Fruit fly (Drosophila melanogaster) whole organism, embryonic: Measurements from ENCODE around the gene CG31344.

Source experiments
- Ada2b ChIP-seq: fragments of 200-800 bp; sonication (Bioruptor generic); IDR thresholded peaks from 2 replicates; pipeline ENCODE4 v1.3.6; 2022; ENCODE audit warnings: missing biosample characterization, missing genetic modification characterization
- Bdp1 ChIP-seq: fragments of 200-800 bp; sonication (Bioruptor generic); optimal IDR thresholded peaks from 3 replicates; lab custom pipeline; 2016; ENCODE audit warnings: missing biosample characterization, missing genetic modification characterization
- CG12391 ChIP-seq: fragments of 200-800 bp; sonication (Bioruptor generic); optimal IDR thresholded peaks from 3 replicates; lab custom pipeline; 2018; ENCODE audit warnings: missing biosample characterization, mild to moderate bottlenecking, missing genetic modification characterization, moderate library complexity
- CG15073 ChIP-seq: fragments of 200-800 bp; sonication (Bioruptor generic); optimal IDR thresholded peaks from 2 replicates; lab custom pipeline; 2016; ENCODE audit warnings: missing biosample characterization, missing genetic modification characterization
- CG15269 ChIP-seq: fragments of 200-800 bp; sonication (Bioruptor generic); optimal IDR thresholded peaks from 2 replicates; lab custom pipeline; 2018; ENCODE audit warnings: missing biosample characterization, mild to moderate bottlenecking, missing genetic modification characterization, moderate library complexity
- CG18011 ChIP-seq: fragments of 200-800 bp; sonication (Bioruptor generic); optimal IDR thresholded peaks from 2 replicates; lab custom pipeline; 2017; ENCODE audit warnings: missing biosample characterization, missing genetic modification characterization, mild to moderate bottlenecking, moderate library complexity, missing genotype
- CG18599 ChIP-seq: fragments of 200-800 bp; sonication (Bioruptor generic); optimal IDR thresholded peaks from 3 replicates; lab custom pipeline; 2017; ENCODE audit warnings: missing biosample characterization, missing genetic modification characterization, mild to moderate bottlenecking, moderate library complexity, missing genetic modification reagents
- CG18764 ChIP-seq: fragments of 200-800 bp; sonication (Bioruptor generic); optimal IDR thresholded peaks from 3 replicates; lab custom pipeline; 2016; ENCODE audit warnings: missing biosample characterization, missing genetic modification characterization
- CG3407 ChIP-seq: fragments of 200-800 bp; sonication (Bioruptor generic); optimal IDR thresholded peaks from 2 replicates; lab custom pipeline; 2018; ENCODE audit warnings: missing biosample characterization, mild to moderate bottlenecking, missing genetic modification characterization
- CG3995 ChIP-seq: fragments of 200-800 bp; sonication (Bioruptor generic); optimal IDR thresholded peaks from 3 replicates; lab custom pipeline; 2016; ENCODE audit warnings: missing biosample characterization, missing genetic modification characterization
- CG4820 ChIP-seq: fragments of 200-800 bp; sonication (Bioruptor generic); optimal IDR thresholded peaks from 3 replicates; lab custom pipeline; 2016; ENCODE audit warnings: missing biosample characterization, missing genetic modification characterization
- CG6689 ChIP-seq: fragments of 200-800 bp; sonication (Bioruptor generic); IDR thresholded peaks from 2 replicates; pipeline ENCODE4 v1.3.6; 2022; ENCODE audit warnings: missing biosample characterization, missing genetic modification characterization
- CG6765 ChIP-seq: fragments of 200-800 bp; sonication (Bioruptor generic); optimal IDR thresholded peaks from 3 replicates; lab custom pipeline; 2017; ENCODE audit warnings: missing biosample characterization, mild to moderate bottlenecking, missing genetic modification characterization
- CG7987 ChIP-seq: fragments of 200-800 bp; sonication (Bioruptor generic); optimal IDR thresholded peaks from 2 replicates; lab custom pipeline; 2018; ENCODE audit warnings: missing biosample characterization, mild to moderate bottlenecking, missing genetic modification characterization, moderate library complexity
- CG8478 ChIP-seq: fragments of >200 bp; optimal IDR thresholded peaks from 2 replicates; lab custom pipeline; 2018
- CG9215 ChIP-seq: fragments of 200-800 bp; sonication (Bioruptor generic); IDR thresholded peaks from 2 replicates; pipeline ENCODE4 v1.3.6; 2022; ENCODE audit warnings: missing biosample characterization, missing genetic modification characterization
- Chrac-16 ChIP-seq: fragments of 200-800 bp; sonication (Bioruptor generic); optimal IDR thresholded peaks from 3 replicates; lab custom pipeline; 2016; ENCODE audit warnings: missing biosample characterization, missing genetic modification characterization
- CoRest ChIP-seq: fragments of 200-800 bp; sonication (Bioruptor generic); optimal IDR thresholded peaks from 3 replicates; lab custom pipeline; 2018; ENCODE audit warnings: missing biosample characterization, mild to moderate bottlenecking, missing genetic modification characterization, moderate library complexity
- Hr3 ChIP-seq: fragments of 200-800 bp; sonication (Bioruptor generic); optimal IDR thresholded peaks from 3 replicates; lab custom pipeline; 2016; ENCODE audit warnings: missing biosample characterization, missing genetic modification characterization
- Hr39 ChIP-seq: fragments of >200 bp; optimal IDR thresholded peaks from 2 replicates; lab custom pipeline; 2017
- MTF-1 ChIP-seq: fragments of 200-800 bp; sonication (Bioruptor generic); optimal IDR thresholded peaks from 2 replicates; lab custom pipeline; 2018; ENCODE audit warnings: missing biosample characterization, mild to moderate bottlenecking, missing genetic modification characterization, borderline replicate concordance
- Meics ChIP-seq: fragments of 200-800 bp; sonication (Bioruptor generic); optimal IDR thresholded peaks from 2 replicates; lab custom pipeline; 2017; ENCODE audit warnings: missing biosample characterization, mild to moderate bottlenecking, missing genetic modification characterization
- Nf-YA ChIP-seq: fragments of 200-800 bp; sonication (Bioruptor generic); IDR thresholded peaks from 2 replicates; pipeline ENCODE4 v1.3.6; 2022; ENCODE audit warnings: missing biosample characterization, missing genetic modification characterization
- Rfx ChIP-seq: fragments of 200-800 bp; sonication (Bioruptor generic); IDR thresholded peaks from 2 replicates; pipeline ENCODE4 v1.3.6; 2022; ENCODE audit warnings: missing biosample characterization, missing genetic modification characterization
- Scr ChIP-seq: fragments of 200-800 bp; sonication (Bioruptor generic); IDR thresholded peaks from 2 replicates; pipeline ENCODE4 v1.3.6; 2022; ENCODE audit warnings: missing biosample characterization, missing genetic modification characterization; ENCODE audit not compliant: partially characterized antibody
- Stat92E ChIP-seq, 3 experiments: fragments of >200 bp in 2 of 3; fragments of 200-800 bp in 1 of 3; sonication (Bioruptor generic) in 1 of 3; optimal IDR thresholded peaks; 2 replicates each; lab custom pipeline; 2017 to 2019; ENCODE audit warnings: missing biosample characterization in 3 of 3, missing genetic modification characterization in 3 of 3, mild to moderate bottlenecking in 1 of 3, moderate library complexity in 1 of 3
- al ChIP-seq: fragments of 200-800 bp; sonication (Bioruptor generic); IDR thresholded peaks from 2 replicates; pipeline ENCODE4 v1.3.6; 2022; ENCODE audit warnings: missing biosample characterization, missing genetic modification characterization
- aop ChIP-seq: fragments of 200-800 bp; sonication (Bioruptor generic); IDR thresholded peaks from 2 replicates; pipeline ENCODE4 v1.3.6; 2022; ENCODE audit warnings: missing biosample characterization, missing genetic modification characterization
- ato ChIP-seq: fragments of 200-800 bp; sonication (Bioruptor generic); IDR thresholded peaks from 2 replicates; pipeline ENCODE4 v1.3.6; 2022; ENCODE audit warnings: missing biosample characterization, missing genetic modification characterization; ENCODE audit not compliant: partially characterized antibody
- az2 ChIP-seq: fragments of 200-800 bp; sonication (Bioruptor generic); optimal IDR thresholded peaks from 3 replicates; lab custom pipeline; 2016; ENCODE audit warnings: missing biosample characterization, missing genetic modification characterization
- bowl ChIP-seq: fragments of 200-800 bp; sonication (Bioruptor generic); IDR thresholded peaks from 2 replicates; pipeline ENCODE4 v1.3.6; 2022; ENCODE audit warnings: missing biosample characterization, missing genetic modification characterization
- bsh ChIP-seq, 2 experiments: fragments of 200-800 bp; sonication (Bioruptor generic); optimal IDR thresholded peaks; 2 replicates each; lab custom pipeline; 2017 to 2018; ENCODE audit warnings: mild to moderate bottlenecking in 2 of 2, missing biosample characterization in 2 of 2, missing genetic modification characterization in 2 of 2, moderate library complexity in 1 of 2
- corto ChIP-seq: fragments of 200-800 bp; sonication (Bioruptor generic); optimal IDR thresholded peaks from 2 replicates; lab custom pipeline; 2016; ENCODE audit warnings: missing biosample characterization, mild to moderate bottlenecking, missing genetic modification characterization, moderate library complexity
- crol ChIP-seq: fragments of 200-800 bp; sonication (Bioruptor generic); IDR thresholded peaks from 2 replicates; pipeline ENCODE4 v1.3.6; 2022; ENCODE audit warnings: missing biosample characterization, missing genetic modification characterization
- danr ChIP-seq: fragments of 200-800 bp; sonication (Bioruptor generic); IDR thresholded peaks from 2 replicates; pipeline ENCODE4 v1.3.6; 2022; ENCODE audit warnings: missing biosample characterization, missing genetic modification characterization
- ewg ChIP-seq: fragments of 200-800 bp; sonication (Bioruptor generic); optimal IDR thresholded peaks from 3 replicates; lab custom pipeline; 2017; ENCODE audit warnings: mild to moderate bottlenecking, missing biosample characterization, missing genetic modification reagents, missing genetic modification characterization
- gcm2 ChIP-seq: fragments of 200-800 bp; sonication (Bioruptor generic); optimal IDR thresholded peaks from 2 replicates; lab custom pipeline; 2016; ENCODE audit warnings: missing biosample characterization, missing genetic modification characterization
- ham ChIP-seq: fragments of 200-800 bp; sonication (Bioruptor generic); IDR thresholded peaks from 2 replicates; pipeline ENCODE4 v1.3.6; 2022; ENCODE audit warnings: missing biosample characterization, missing genetic modification characterization
- hb ChIP-seq: fragments of 200-800 bp; sonication (Bioruptor generic); IDR thresholded peaks from 3 replicates; pipeline ENCODE4 v1.3.6; 2022; ENCODE audit warnings: missing biosample characterization, missing genetic modification characterization; ENCODE audit not compliant: partially characterized antibody
- insv ChIP-seq, 2 experiments: fragments of 200-800 bp; sonication (Bioruptor generic); optimal IDR thresholded peaks; 3 replicates each; lab custom pipeline; 2016 to 2018; ENCODE audit warnings: missing biosample characterization in 2 of 2, missing genetic modification characterization in 2 of 2
- ken ChIP-seq: fragments of 200-800 bp; sonication (Bioruptor generic); IDR thresholded peaks from 3 replicates; pipeline ENCODE4 v1.3.6; 2022; ENCODE audit warnings: missing biosample characterization, missing genetic modification characterization
- luna ChIP-seq: fragments of 200-800 bp; sonication (Bioruptor generic); optimal IDR thresholded peaks from 2 replicates; lab custom pipeline; 2016; ENCODE audit warnings: missing biosample characterization, missing genetic modification characterization
- nau ChIP-seq: fragments of 200-800 bp; sonication (Bioruptor generic); optimal IDR thresholded peaks from 3 replicates; lab custom pipeline; 2017; ENCODE audit warnings: missing biosample characterization, mild to moderate bottlenecking, missing genetic modification characterization, missing genetic modification reagents
- oc ChIP-seq: fragments of 200-800 bp; sonication (Bioruptor generic); optimal IDR thresholded peaks from 2 replicates; lab custom pipeline; 2018; ENCODE audit warnings: missing biosample characterization, mild to moderate bottlenecking, missing genetic modification characterization, moderate library complexity
- pan ChIP-seq, 4 experiments: fragments of >200 bp in 3 of 4; fragments of 200-800 bp in 1 of 4; sonication (Bioruptor generic) in 1 of 4; optimal IDR thresholded peaks in 3 of 4; IDR thresholded peaks in 1 of 4; 2 replicates each; pipeline versions ENCODE4 v1.3.6 to Lab custom; 2017 to 2022; ENCODE audit warnings: missing biosample characterization in 2 of 4, missing genetic modification characterization in 2 of 4, mixed read lengths in 1 of 4
- pb ChIP-seq: fragments of 200-800 bp; sonication (Bioruptor generic); optimal IDR thresholded peaks from 3 replicates; lab custom pipeline; 2016; ENCODE audit warnings: missing biosample characterization, missing genetic modification characterization
- peb ChIP-seq: fragments of 200-800 bp; sonication (Bioruptor generic); IDR thresholded peaks from 2 replicates; pipeline ENCODE4 v1.3.6; 2022; ENCODE audit warnings: missing biosample characterization, missing genetic modification characterization
- tx ChIP-seq: fragments of 200-800 bp; sonication (Bioruptor generic); optimal IDR thresholded peaks from 2 replicates; lab custom pipeline; 2016; ENCODE audit warnings: missing biosample characterization, missing genetic modification characterization

Gene CG31344

DNA sequence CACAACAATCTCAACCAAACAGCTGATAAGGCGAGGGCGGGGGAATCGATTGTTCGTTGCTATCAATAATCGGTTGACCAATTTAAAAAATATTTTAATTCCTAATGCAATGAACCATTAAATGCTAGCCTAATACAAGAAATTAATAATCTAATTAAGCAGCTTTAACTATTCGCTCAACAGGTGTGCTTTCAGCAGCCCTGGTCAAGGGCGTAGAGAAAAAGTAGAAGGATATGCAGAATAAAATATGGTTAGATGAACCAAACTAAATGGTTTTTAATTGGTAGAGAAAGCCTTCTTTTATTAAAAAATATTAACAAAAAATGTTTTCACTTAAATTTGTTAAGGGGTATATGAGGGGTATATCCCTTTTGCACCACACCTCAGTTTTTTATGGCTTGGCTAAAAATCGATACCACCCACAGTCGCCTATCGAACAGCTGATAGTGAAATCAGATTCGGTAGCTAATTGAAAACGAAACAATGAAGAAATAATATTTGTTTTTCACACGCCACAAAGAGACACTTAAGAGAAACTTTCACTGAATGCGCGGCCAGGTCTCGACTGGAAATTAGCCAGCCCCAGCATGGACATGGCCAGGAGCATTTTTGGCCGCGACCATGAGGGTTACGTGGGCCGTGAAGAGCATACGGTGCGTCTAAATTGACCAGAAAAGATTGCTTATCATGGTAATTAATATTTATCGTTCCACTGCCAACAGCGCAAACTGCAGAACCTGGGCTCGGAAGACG, 6.1 kb downstream of the CG31344 start, which contains the start of the genes SIDL and CG12241 (continued):
- TF ChIP-seq Rfx: peak; percentile 96
- peak; percentile 42 for TF ChIP-seq Scr (GFP tag; lab: Robert Waterston, UW)
- TF ChIP-seq insv (GFP tag; optimal IDR thresholded peaks at IDR 0.05; lab: Kevin White, UChicago): no peak
- no peak for TF ChIP-seq hb (GFP tag; lab: Robert Waterston, UW)
- TF ChIP-seq CG8478 (lab: Kevin White, UChicago): no peak
- peak; percentile 7 for TF ChIP-seq Bdp1 (GFP tag; lab: Kevin White, UChicago)
- TF ChIP-seq ato (GFP tag; lab: Robert Waterston, UW): no peak
- peak; percentile 58 for TF ChIP-seq CG3995
- peak in 1 of 2 experiments; percentile 44 for TF ChIP-seq bsh (GFP tag; optimal IDR thresholded peaks at IDR 0.05; lab: Kevin White, UChicago)
- TF ChIP-seq pb (GFP tag; lab: Kevin White, UChicago): peak; percentile 73
- TF ChIP-seq CG15073 (GFP tag; lab: Kevin White, UChicago): no peak
- TF ChIP-seq MTF-1: peak; percentile 32
- peak; percentile 61; the same call in 1 of the 3 replicates for TF ChIP-seq ken
- peak; percentile 96 for TF ChIP-seq CG6689 (GFP tag; lab: Robert Waterston, UW)
- peak; percentile 50 for TF ChIP-seq CG18011 (GFP tag; lab: Kevin White, UChicago)
- no peak for TF ChIP-seq CG7987 (GFP tag; lab: Kevin White, UChicago)
- TF ChIP-seq peb: peak; percentile 80
- peak; percentile 84 for TF ChIP-seq Nf-YA
- peak; percentile 68 for TF ChIP-seq CG6765 (GFP tag; lab: Kevin White, UChicago)
- TF ChIP-seq CG4820 (GFP tag; lab: Kevin White, UChicago): peak; percentile 67
- TF ChIP-seq oc (tag; lab: Kevin White, UChicago): no peak
- no peak for TF ChIP-seq corto (GFP tag; lab: Kevin White, UChicago)
- no peak for TF ChIP-seq CG18599 (GFP tag; lab: Kevin White, UChicago)
- no peak for TF ChIP-seq gcm2 (GFP tag; lab: Kevin White, UChicago)
- TF ChIP-seq aop (GFP tag; lab: Robert Waterston, UW): no peak
- TF ChIP-seq tx (GFP tag; lab: Kevin White, UChicago): peak; percentile 25
- peak; percentile 90 for TF ChIP-seq Meics
- TF ChIP-seq CoRest (tag; lab: Kevin White, UChicago): peak; percentile 67
- TF ChIP-seq CG15269 (tag; lab: Kevin White, UChicago): no peak
- TF ChIP-seq al (GFP tag; lab: Robert Waterston, UW): peak; percentile 94
- peak; percentile 90 for TF ChIP-seq CG9215 (GFP tag; lab: Robert Waterston, UW)
- TF ChIP-seq Chrac-16: peak; percentile 63
- TF ChIP-seq CG18764 (GFP tag; lab: Kevin White, UChicago): peak; percentile 64
- no peak for TF ChIP-seq Stat92E (GFP tag; optimal IDR thresholded peaks at IDR 0.05; lab: Kevin White, UChicago)
- TF ChIP-seq pan (optimal IDR thresholded peaks at IDR 0.05; lab: Kevin White, UChicago): no peak
- TF ChIP-seq pan (GFP tag; optimal IDR thresholded peaks at IDR 0.05 in 1 of 2, IDR thresholded peaks at IDR 0.05 in 1 of 2): peak in 1 of 2 experiments; percentile 96
- TF ChIP-seq Hr39: no peak
- TF ChIP-seq Ada2b: peak; percentile 94
- TF ChIP-seq nau (GFP tag; lab: Kevin White, UChicago): no peak
- peak; percentile 70 for TF ChIP-seq Hr3 (GFP tag; lab: Kevin White, UChicago)
- peak; percentile 87 for TF ChIP-seq danr (GFP tag; lab: Robert Waterston, UW)
- no peak for TF ChIP-seq ewg (GFP tag; lab: Kevin White, UChicago)
- peak; percentile 61 for TF ChIP-seq az2 (GFP tag; lab: Kevin White, UChicago)
- peak; percentile 72 for TF ChIP-seq CG12391
- no peak; the same call in 1 of the 2 replicates for TF ChIP-seq bowl (GFP tag; lab: Robert Waterston, UW)
- peak; percentile 31; the same call in 1 of the 2 replicates for TF ChIP-seq crol
- TF ChIP-seq CG3407 (GFP tag; lab: Kevin White, UChicago): peak; percentile 44
- TF ChIP-seq luna (GFP tag; lab: Kevin White, UChicago): peak; percentile 75
- no peak for TF ChIP-seq ham (GFP tag; lab: Robert Waterston, UW)
